Fruit fly (Drosophila melanogaster) whole organism, embryonic: Measurements from ENCODE around the gene Alg7.

ENCODE experiments used
- Blimp-1 ChIP-seq: fragments of 200-800 bp; sonication (Bioruptor generic); optimal IDR thresholded peaks from 3 replicates; lab custom pipeline; 2018; ENCODE audit warnings: missing biosample characterization, missing genetic modification characterization, mild to moderate bottlenecking, moderate library complexity, missing genetic modification reagents
- CG10321 ChIP-seq: fragments of 200-800 bp; sonication (Bioruptor generic); IDR thresholded peaks from 2 replicates; pipeline ENCODE4 v1.3.6; 2022; ENCODE audit warnings: missing biosample characterization, missing genetic modification characterization
- CG10462 ChIP-seq: fragments of 200-800 bp; sonication (Bioruptor generic); optimal IDR thresholded peaks from 2 replicates; lab custom pipeline; 2016; ENCODE audit warnings: missing biosample characterization, missing genetic modification characterization
- CG11398 ChIP-seq: fragments of 200-800 bp; sonication (Bioruptor generic); optimal IDR thresholded peaks from 2 replicates; lab custom pipeline; 2016; ENCODE audit warnings: missing biosample characterization, missing genetic modification characterization
- CG11504 ChIP-seq: fragments of 200-800 bp; sonication (Bioruptor generic); optimal IDR thresholded peaks from 3 replicates; lab custom pipeline; 2019; ENCODE audit warnings: missing biosample characterization, mild to moderate bottlenecking, missing genetic modification characterization, moderate library complexity
- CG12659 ChIP-seq: fragments of 200-800 bp; sonication (Bioruptor generic); optimal IDR thresholded peaks from 3 replicates; lab custom pipeline; 2017; ENCODE audit warnings: mild to moderate bottlenecking, missing biosample characterization, missing genetic modification reagents, missing genetic modification characterization
- CG12769 ChIP-seq: fragments of 200-800 bp; sonication (Bioruptor generic); optimal IDR thresholded peaks from 2 replicates; lab custom pipeline; 2019; ENCODE audit warnings: missing biosample characterization, mild to moderate bottlenecking, missing genetic modification characterization, moderate library complexity
- CG13624 ChIP-seq: fragments of 200-800 bp; sonication (Bioruptor generic); optimal IDR thresholded peaks from 2 replicates; lab custom pipeline; 2016; ENCODE audit warnings: missing biosample characterization, missing genetic modification characterization
- CG14667 ChIP-seq: fragments of 200-800 bp; sonication (Bioruptor generic); IDR thresholded peaks from 2 replicates; pipeline ENCODE4 v1.3.6; 2022; ENCODE audit warnings: missing biosample characterization, missing genetic modification characterization
- CG15479 ChIP-seq: fragments of 200-800 bp; sonication (Bioruptor generic); optimal IDR thresholded peaks from 3 replicates; lab custom pipeline; 2019; ENCODE audit warnings: missing biosample characterization, mild to moderate bottlenecking, missing genetic modification characterization, moderate library complexity
- CG17612 ChIP-seq: fragments of 200-800 bp; sonication (Bioruptor generic); IDR thresholded peaks from 2 replicates; pipeline ENCODE4 v1.3.6; 2022; ENCODE audit warnings: missing biosample characterization, missing genetic modification characterization
- CG17802 ChIP-seq: fragments of 200-800 bp; sonication (Bioruptor generic); optimal IDR thresholded peaks from 2 replicates; lab custom pipeline; 2018; ENCODE audit warnings: missing biosample characterization, mild to moderate bottlenecking, missing genetic modification characterization, moderate library complexity
- CG30403 ChIP-seq: fragments of 200-800 bp; sonication (Bioruptor generic); optimal IDR thresholded peaks from 3 replicates; lab custom pipeline; 2016; ENCODE audit warnings: missing biosample characterization, missing genetic modification characterization
- CG32772 ChIP-seq: fragments of 200-800 bp; sonication (Bioruptor generic); IDR thresholded peaks from 2 replicates; pipeline ENCODE4 v1.3.6; 2022; ENCODE audit warnings: missing biosample characterization, missing genetic modification characterization
- CG3995 ChIP-seq: fragments of 200-800 bp; sonication (Bioruptor generic); optimal IDR thresholded peaks from 3 replicates; lab custom pipeline; 2016; ENCODE audit warnings: missing biosample characterization, missing genetic modification characterization
- CG43689 ChIP-seq: fragments of 200-800 bp; sonication (Bioruptor generic); IDR thresholded peaks from 2 replicates; pipeline ENCODE4 v1.3.6; 2022; ENCODE audit warnings: missing biosample characterization, missing genetic modification characterization
- CG5180 ChIP-seq: fragments of 200-800 bp; sonication (Bioruptor generic); optimal IDR thresholded peaks from 3 replicates; lab custom pipeline; 2017; ENCODE audit warnings: missing biosample characterization, missing genetic modification characterization, mild to moderate bottlenecking, moderate library complexity, missing genetic modification reagents
- CG5953 ChIP-seq: fragments of 200-800 bp; sonication (Bioruptor generic); IDR thresholded peaks from 2 replicates; pipeline ENCODE4 v1.3.6; 2022; ENCODE audit warnings: missing biosample characterization, missing genetic modification characterization
- CG7271 ChIP-seq: fragments of 200-800 bp; sonication (Bioruptor generic); optimal IDR thresholded peaks from 2 replicates; lab custom pipeline; 2018; ENCODE audit warnings: missing biosample characterization, mild to moderate bottlenecking, missing genetic modification characterization, moderate library complexity
- CG9609 ChIP-seq: fragments of 200-800 bp; sonication (Bioruptor generic); optimal IDR thresholded peaks from 3 replicates; lab custom pipeline; 2016; ENCODE audit warnings: missing biosample characterization, missing genetic modification characterization
- CG9876 ChIP-seq: fragments of 200-800 bp; sonication (Bioruptor generic); optimal IDR thresholded peaks from 2 replicates; lab custom pipeline; 2016; ENCODE audit warnings: missing biosample characterization, missing genetic modification characterization
- Dek ChIP-seq: fragments of 200-800 bp; sonication (Bioruptor generic); optimal IDR thresholded peaks from 3 replicates; lab custom pipeline; 2019; ENCODE audit warnings: missing biosample characterization, mild to moderate bottlenecking, missing genetic modification characterization, moderate library complexity
- NK7.1 ChIP-seq: fragments of 200-800 bp; sonication (Bioruptor generic); optimal IDR thresholded peaks from 3 replicates; lab custom pipeline; 2016; ENCODE audit warnings: missing biosample characterization, missing genetic modification characterization
- Pdp1 ChIP-seq, 2 experiments: fragments of 200-800 bp; sonication (Bioruptor generic); optimal IDR thresholded peaks; 3 replicates each; lab custom pipeline; 2016; ENCODE audit warnings: missing biosample characterization in 2 of 2, missing genetic modification characterization in 2 of 2, mild to moderate bottlenecking in 1 of 2, moderate library complexity in 1 of 2
- Poxn ChIP-seq: fragments of 200-800 bp; sonication (Bioruptor generic); IDR thresholded peaks from 2 replicates; pipeline ENCODE4 v1.3.6; 2022; ENCODE audit warnings: missing biosample characterization, missing genetic modification characterization
- YL-1 ChIP-seq: fragments of 200-800 bp; sonication (Bioruptor generic); optimal IDR thresholded peaks from 3 replicates; lab custom pipeline; 2017; ENCODE audit warnings: missing biosample characterization, mild to moderate bottlenecking, missing genetic modification characterization
- az2 ChIP-seq: fragments of 200-800 bp; sonication (Bioruptor generic); optimal IDR thresholded peaks from 3 replicates; lab custom pipeline; 2016; ENCODE audit warnings: missing biosample characterization, missing genetic modification characterization
- cato ChIP-seq: fragments of 200-800 bp; sonication (Bioruptor generic); optimal IDR thresholded peaks from 2 replicates; lab custom pipeline; 2016; ENCODE audit warnings: missing biosample characterization, missing genetic modification characterization, borderline replicate concordance
- chif ChIP-seq, 2 experiments: fragments of 200-800 bp; sonication (Bioruptor generic); optimal IDR thresholded peaks; 3 replicates each; lab custom pipeline; 2016; ENCODE audit warnings: missing biosample characterization in 2 of 2, missing genetic modification characterization in 2 of 2
- chinmo ChIP-seq: fragments of 200-800 bp; sonication (Bioruptor generic); IDR thresholded peaks from 4 replicates; pipeline ENCODE4 v1.3.6; 2022; ENCODE audit warnings: missing biosample characterization, missing genetic modification characterization; ENCODE audit not compliant: partially characterized antibody
- crol ChIP-seq: fragments of 200-800 bp; sonication (Bioruptor generic); IDR thresholded peaks from 2 replicates; pipeline ENCODE4 v1.3.6; 2022; ENCODE audit warnings: missing biosample characterization, missing genetic modification characterization
- dmrt11E ChIP-seq: fragments of 200-800 bp; sonication (Bioruptor generic); optimal IDR thresholded peaks from 3 replicates; lab custom pipeline; 2018; ENCODE audit warnings: missing biosample characterization, mild to moderate bottlenecking, missing genetic modification characterization, moderate library complexity
- en ChIP-seq: fragments of 200-800 bp; sonication (Bioruptor generic); optimal IDR thresholded peaks from 2 replicates; lab custom pipeline; 2016; ENCODE audit warnings: missing biosample characterization, missing genetic modification characterization
- ewg ChIP-seq: fragments of 200-800 bp; sonication (Bioruptor generic); optimal IDR thresholded peaks from 3 replicates; lab custom pipeline; 2017; ENCODE audit warnings: mild to moderate bottlenecking, missing biosample characterization, missing genetic modification reagents, missing genetic modification characterization
- gcm ChIP-seq: fragments of 200-800 bp; sonication (Bioruptor generic); optimal IDR thresholded peaks from 2 replicates; lab custom pipeline; 2019; ENCODE audit warnings: missing biosample characterization, mild to moderate bottlenecking, missing genetic modification characterization, moderate library complexity
- gem ChIP-seq: fragments of 200-800 bp; sonication (Bioruptor generic); optimal IDR thresholded peaks from 2 replicates; lab custom pipeline; 2019; ENCODE audit warnings: missing biosample characterization, mild to moderate bottlenecking, missing genetic modification characterization, moderate library complexity
- jigr1 ChIP-seq: fragments of 200-800 bp; sonication (Bioruptor generic); IDR thresholded peaks from 3 replicates; pipeline ENCODE4 v1.3.6; 2022; ENCODE audit warnings: missing biosample characterization, missing genetic modification characterization
- lab ChIP-seq: fragments of 200-800 bp; sonication (Bioruptor generic); optimal IDR thresholded peaks from 3 replicates; lab custom pipeline; 2017; ENCODE audit warnings: missing biosample characterization, missing genetic modification characterization, mild to moderate bottlenecking, moderate library complexity, missing genetic modification reagents
- otp ChIP-seq: fragments of 200-800 bp; sonication (Bioruptor generic); IDR thresholded peaks from 3 replicates; pipeline ENCODE4, ENCODE4 v1.3.6; 2022; ENCODE audit warnings: missing biosample characterization, missing genetic modification characterization
- pan ChIP-seq, 4 experiments: fragments of >200 bp in 3 of 4; fragments of 200-800 bp in 1 of 4; sonication (Bioruptor generic) in 1 of 4; optimal IDR thresholded peaks in 3 of 4; IDR thresholded peaks in 1 of 4; 2 replicates each; pipeline versions ENCODE4 v1.3.6 to Lab custom; 2017 to 2022; ENCODE audit warnings: missing biosample characterization in 2 of 4, missing genetic modification characterization in 2 of 4, mixed read lengths in 1 of 4
- peb ChIP-seq: fragments of 200-800 bp; sonication (Bioruptor generic); IDR thresholded peaks from 2 replicates; pipeline ENCODE4 v1.3.6; 2022; ENCODE audit warnings: missing biosample characterization, missing genetic modification characterization
- pnt ChIP-seq: fragments of 200-800 bp; sonication (Bioruptor generic); optimal IDR thresholded peaks from 3 replicates; lab custom pipeline; 2016; ENCODE audit warnings: missing biosample characterization, missing genetic modification characterization
- schlank ChIP-seq: fragments of 200-800 bp; sonication (Bioruptor generic); optimal IDR thresholded peaks from 2 replicates; lab custom pipeline; 2018; ENCODE audit warnings: missing biosample characterization, mild to moderate bottlenecking, missing genetic modification characterization
- sd ChIP-seq: fragments of 200-800 bp; sonication (Bioruptor generic); optimal IDR thresholded peaks from 3 replicates; lab custom pipeline; 2018; ENCODE audit warnings: missing biosample characterization, mild to moderate bottlenecking, missing genetic modification characterization, moderate library complexity
- slou ChIP-seq: fragments of 200-800 bp; sonication (Bioruptor generic); optimal IDR thresholded peaks from 3 replicates; lab custom pipeline; 2016; ENCODE audit warnings: missing biosample characterization, missing genetic modification characterization
- stc ChIP-seq: fragments of 200-800 bp; sonication (Bioruptor generic); IDR thresholded peaks from 2 replicates; pipeline ENCODE4 v1.3.6; 2022; ENCODE audit warnings: missing biosample characterization, missing genetic modification characterization
- tap ChIP-seq: fragments of 200-800 bp; optimal IDR thresholded peaks from 3 replicates; lab custom pipeline; 2019; ENCODE audit warnings: missing biosample characterization, mild to moderate bottlenecking, missing genetic modification characterization, moderate library complexity
- unc-4 ChIP-seq: fragments of 200-800 bp; sonication (Bioruptor generic); IDR thresholded peaks from 2 replicates; pipeline ENCODE4 v1.3.6; 2022; ENCODE audit warnings: missing biosample characterization, missing genetic modification characterization; ENCODE audit not compliant: partially characterized antibody

The Alg7 gene

dm6 chr2L:13145035-13145683, 33.9 kb upstream of the Alg7 start (continued):
- TF ChIP-seq ewg (GFP tag; lab: Kevin White, UChicago) (peak; percentile 23), CG43689 (GFP tag; lab: Robert Waterston, UW) (peak; percentile 49; the same call in 1 of the 2 replicates), CG5953 (GFP tag; lab: Robert Waterston, UW) (peak; percentile 32; the same call in 1 of the 2 replicates), CG17612 (GFP tag; lab: Robert Waterston, UW) (0 out of 2 replicates have a peak, but pooled peaks have one; percentile 50), sd (tag; lab: Kevin White, UChicago) (peak; percentile 63), CG11398 (peak; percentile 18), pan (optimal IDR thresholded peaks at IDR 0.05; lab: Kevin White, UChicago) (no peak), pan (GFP tag; optimal IDR thresholded peaks at IDR 0.05 in 1 of 2, IDR thresholded peaks at IDR 0.05 in 1 of 2) (peak in 1 of 2 experiments; percentile 84), CG10321 (GFP tag; lab: Robert Waterston, UW) (0 out of 2 replicates have a peak, but pooled peaks have one; percentile 14), CG9876 (GFP tag; lab: Kevin White, UChicago) (peak; percentile 12), pnt (GFP tag; lab: Kevin White, UChicago) (peak; percentile 41), CG7271 (tag; lab: Kevin White, UChicago) (no peak), CG5180 (peak; percentile 45), CG13624 (GFP tag; lab: Kevin White, UChicago) (peak; percentile 90), az2 (GFP tag; lab: Kevin White, UChicago) (peak; percentile 39), otp (GFP tag; lab: Robert Waterston, UW) (peak; percentile 57; the same call in 2 of the 3 replicates), peb (GFP tag; lab: Robert Waterston, UW) (no peak), gem (tag; lab: Kevin White, UChicago) (peak; percentile 86), slou (GFP tag; lab: Kevin White, UChicago) (peak; percentile 47), dmrt11E (tag; lab: Kevin White, UChicago) (no peak), Blimp-1 (GFP tag; lab: Kevin White, UChicago) (peak; percentile 62), CG10462 (GFP tag; lab: Kevin White, UChicago) (peak; percentile 16), NK7.1 (GFP tag; lab: Kevin White, UChicago) (peak; percentile 28), chinmo (GFP tag; lab: Robert Waterston, UW) (peak; percentile 84; the same call in 2 of the 4 replicates), schlank (tag; lab: Kevin White, UChicago) (peak; percentile 6), stc (peak; percentile 73), gcm (GFP tag; lab: Kevin White, UChicago) (no peak), CG30403 (GFP tag; lab: Kevin White, UChicago) (peak; percentile 82), YL-1 (GFP tag; lab: Kevin White, UChicago) (no peak), jigr1 (GFP tag; lab: Robert Waterston, UW) (peak; percentile 68; the same call in 1 of the 3 replicates), en (GFP tag; lab: Kevin White, UChicago) (peak; percentile 41), chif (GFP tag; optimal IDR thresholded peaks at IDR 0.05; lab: Kevin White, UChicago) (peak; percentile 49 to 51), CG12769 (tag; lab: Kevin White, UChicago) (peak; percentile 76), CG12659 (GFP tag; lab: Kevin White, UChicago) (peak; percentile 80), CG17802 (tag; lab: Kevin White, UChicago) (no peak), CG14667 (peak; percentile 63), lab (peak; percentile 90), CG9609 (GFP tag; lab: Kevin White, UChicago) (peak; percentile 57), tap (tag; lab: Kevin White, UChicago) (peak; percentile 70), CG3995 (GFP tag; lab: Kevin White, UChicago) (peak; percentile 29), Pdp1 (GFP tag; optimal IDR thresholded peaks at IDR 0.05; lab: Kevin White, UChicago) (peak; percentile 68 to 77), CG15479 (GFP tag; lab: Kevin White, UChicago) (no peak), Dek (tag; lab: Kevin White, UChicago) (peak; percentile 70), CG11504 (tag; lab: Kevin White, UChicago) (peak; percentile 88), Poxn (peak; percentile 50; the same call in 1 of the 2 replicates), unc-4 (GFP tag; lab: Robert Waterston, UW) (no peak), cato (GFP tag; lab: Kevin White, UChicago) (peak; percentile 30), CG32772 (GFP tag; lab: Robert Waterston, UW) (peak; percentile 47), crol (no peak)
